Fruit fly (Drosophila melanogaster): Measurements from ENCODE around the gene CG32284.

The CG32284 gene

DNA sequence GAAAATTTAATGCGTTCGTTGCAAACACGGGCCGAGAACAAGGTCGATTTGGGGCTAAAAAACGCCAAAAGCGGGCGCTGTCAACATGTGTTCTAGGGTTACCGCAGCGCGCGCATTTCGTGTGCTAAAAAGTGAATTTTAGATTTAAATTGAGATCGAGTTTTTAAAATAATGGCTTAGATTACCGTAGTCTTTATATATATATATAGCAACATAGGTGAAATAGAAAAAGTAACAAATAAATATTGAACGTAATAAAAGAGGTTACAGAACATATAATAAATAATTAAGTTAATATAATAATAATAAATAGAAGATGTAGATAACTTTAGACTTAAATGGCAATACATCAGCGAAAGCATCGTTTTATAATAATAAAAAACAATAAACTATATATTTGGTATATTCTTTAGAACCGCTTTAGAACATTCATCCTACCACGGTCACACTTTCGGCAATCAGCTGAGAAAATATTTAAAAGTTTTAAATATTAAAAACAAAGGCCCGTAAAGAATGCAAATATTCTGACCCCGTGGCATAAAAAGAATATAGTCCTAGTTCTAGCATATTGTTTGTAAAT lies 43.0 kb upstream of the CG32284 start, which contains the start of the genes CG11537 and Alg2 (continued):
- TF ChIP-seq CG6689 (GFP tag; IDR thresholded peaks at IDR 0.05) (no peak), CG17802 (tag; optimal IDR thresholded peaks at IDR 0.05) (peak; percentile 49), CG6765 (GFP tag; optimal IDR thresholded peaks at IDR 0.05) (no peak), sim (GFP tag; IDR thresholded peaks at IDR 0.05) (no peak), CG11398 (GFP tag; optimal IDR thresholded peaks at IDR 0.05) (no peak), vvl (GFP tag; IDR thresholded peaks at IDR 0.05) (no peak), ERR (GFP tag; optimal IDR thresholded peaks at IDR 0.05) (no peak), C15 (GFP tag; IDR thresholded peaks at IDR 0.05) (no peak), CG10267 (tag; optimal IDR thresholded peaks at IDR 0.05) (peak; percentile 44), pan (optimal IDR thresholded peaks at IDR 0.05) (no peak), pan (GFP tag; optimal IDR thresholded peaks at IDR 0.05 in 1 of 2, IDR thresholded peaks at IDR 0.05 in 1 of 2) (no peak), knrl (GFP tag; IDR thresholded peaks at IDR 0.05; ENCODE audit: partially characterized antibody) (no peak), CG8359 (GFP tag; optimal IDR thresholded peaks at IDR 0.05; ENCODE audit: borderline replicate concordance) (no peak), Ets97D (GFP tag; optimal IDR thresholded peaks at IDR 0.05) (peak; percentile 3), D19B (GFP tag; optimal IDR thresholded peaks at IDR 0.05) (no peak), Xrp1 (GFP tag; IDR thresholded peaks at IDR 0.05) (peak; percentile 17; the same call in 1 of the 2 replicates), phol (tag; optimal IDR thresholded peaks at IDR 0.05) (peak; percentile 44), CG12155 (GFP tag; optimal IDR thresholded peaks at IDR 0.05) (peak; percentile 28), CG10274 (GFP tag; optimal IDR thresholded peaks at IDR 0.05) (no peak), ci (GFP tag; IDR thresholded peaks at IDR 0.05) (no peak), Atf3 (GFP tag; optimal IDR thresholded peaks at IDR 0.05) (no peak), ttk (GFP tag; IDR thresholded peaks at IDR 0.05) (no peak), crol (GFP tag; IDR thresholded peaks at IDR 0.05) (no peak), pros (GFP tag; optimal IDR thresholded peaks at IDR 0.05) (no peak), Med (GFP tag) (peak; percentile 29), gem (tag; optimal IDR thresholded peaks at IDR 0.05) (peak; percentile 55), cato (GFP tag; optimal IDR thresholded peaks at IDR 0.05; ENCODE audit: borderline replicate concordance) (no peak), Ada2b (GFP tag; IDR thresholded peaks at IDR 0.05) (no peak), CG10431 (GFP tag; optimal IDR thresholded peaks at IDR 0.05) (no peak), CG34422 (GFP tag; IDR thresholded peaks at IDR 0.05) (0 out of 3 replicates have a peak, but pooled peaks have one; percentile 39), CG10959 (GFP tag; IDR thresholded peaks at IDR 0.05) (no peak), nmo (GFP tag; optimal IDR thresholded peaks at IDR 0.05) (peak; percentile 26), CG18764 (GFP tag; optimal IDR thresholded peaks at IDR 0.05) (no peak), CG2678 (tag; optimal IDR thresholded peaks at IDR 0.05) (peak; percentile 42), CG13123 (GFP tag; optimal IDR thresholded peaks at IDR 0.05) (no peak), zfh2 (GFP tag; optimal IDR thresholded peaks at IDR 0.05) (no peak), CG4617 (GFP tag; optimal IDR thresholded peaks at IDR 0.05; ENCODE audit: borderline replicate concordance) (no peak), Jarid2 (GFP tag; optimal IDR thresholded peaks at IDR 0.05) (no peak), CG11456 (GFP tag; IDR thresholded peaks at IDR 0.05) (no peak), pho (GFP tag; optimal IDR thresholded peaks at IDR 0.05) (no peak), tll (GFP tag; optimal IDR thresholded peaks at IDR 0.05) (no peak), CG30403 (GFP tag; optimal IDR thresholded peaks at IDR 0.05) (peak; percentile 22), tup (GFP tag; optimal IDR thresholded peaks at IDR 0.05) (no peak), pum (GFP tag; optimal IDR thresholded peaks at IDR 0.05) (no peak), unpg (GFP tag; optimal IDR thresholded peaks at IDR 0.05) (peak; percentile 38), CG10321 (GFP tag; IDR thresholded peaks at IDR 0.05) (no peak), ftz-f1 (GFP tag; optimal IDR thresholded peaks at IDR 0.05) (no peak), Hr78 (GFP tag; optimal IDR thresholded peaks at IDR 0.05) (no peak), wdn (GFP tag; IDR thresholded peaks at IDR 0.05) (no peak), Mes4 (GFP tag; optimal IDR thresholded peaks at IDR 0.05) (no peak)

All from whole organism, embryonic.